Worm (Caenorhabditis elegans) whole organism, L4 larva: ENCODE results near the gene K10B3.1.
A peak's percentile ranks its signal among the peaks of the same experiment; 100 is the strongest.

ENCODE experiments used
- F26F4.8 ChIP-seq: fragments of 200-800 bp; sonication (Bioruptor generic); conservative IDR thresholded peaks from 2 replicates; pipeline ENCODE4 v1.3.6; 2022; ENCODE audit warnings: missing genetic modification characterization, missing compliant biosample characterization
- F37D6.2 ChIP-seq: sonication (generic microtip); optimal IDR thresholded peaks from 2 replicates; lab custom pipeline; 2016; ENCODE audit warnings: mild to moderate bottlenecking, missing genetic modification characterization, missing compliant biosample characterization
- Y75B8A.6 ChIP-seq: fragments of 200-800 bp; sonication (Bioruptor generic); IDR thresholded peaks from 2 replicates; pipeline ENCODE4 v1.3.6; 2022; ENCODE audit warnings: missing genetic modification reagents, missing genetic modification characterization, missing compliant biosample characterization
- aha-1 ChIP-seq: fragments of 150-350 bp; peaks from one replicate; lab custom pipeline; 2014; ENCODE audit warnings: missing biosample characterization, missing genetic modification characterization
- arid-1 ChIP-seq: fragments of 200-800 bp; sonication (Bioruptor generic); conservative IDR thresholded peaks from 2 replicates; pipeline ENCODE4 v1.3.6; 2022; ENCODE audit warnings: missing genetic modification reagents, missing genetic modification characterization, missing compliant biosample characterization
- ceh-20 ChIP-seq: fragments of 200-800 bp; sonication (Bioruptor generic); IDR thresholded peaks from 2 replicates; pipeline ENCODE4 v1.3.6; 2022; ENCODE audit warnings: missing genetic modification reagents, missing genetic modification characterization, missing compliant biosample characterization
- ceh-32 ChIP-seq: sonication (generic microtip); optimal IDR thresholded peaks from 2 replicates; lab custom pipeline; 2016; ENCODE audit warnings: mild to moderate bottlenecking, missing genetic modification characterization, missing compliant biosample characterization; ENCODE audit not compliant: poor library complexity
- ceh-62 ChIP-seq: sonication (generic microtip); optimal IDR thresholded peaks from 2 replicates; lab custom pipeline; 2017; ENCODE audit warnings: missing biosample characterization, missing genetic modification characterization
- ctbp-1 ChIP-seq: fragments of 200-800 bp; sonication (Bioruptor generic); IDR thresholded peaks from 2 replicates; pipeline ENCODE4 v1.3.6; 2022; ENCODE audit warnings: missing genetic modification reagents, missing genetic modification characterization, missing compliant biosample characterization
- daf-16 ChIP-seq, 3 experiments: sonication (generic microtip); optimal IDR thresholded peaks; 2 replicates each; lab custom pipeline; 2016 to 2017; ENCODE audit warnings: missing genetic modification characterization in 3 of 3, missing genetic modification reagents in 3 of 3, mild to moderate bottlenecking in 2 of 3, missing compliant biosample characterization in 2 of 3, missing biosample characterization in 1 of 3, moderate library complexity in 1 of 3
- dmd-9 ChIP-seq: fragments of 200-800 bp; sonication (Bioruptor generic); IDR thresholded peaks from 2 replicates; pipeline ENCODE4 v1.3.6; 2022; ENCODE audit warnings: missing genetic modification reagents, missing genetic modification characterization, missing compliant biosample characterization
- dve-1 ChIP-seq: sonication (generic microtip); optimal IDR thresholded peaks from 2 replicates; lab custom pipeline; 2017; ENCODE audit warnings: antibody characterized with exemption, mild to moderate bottlenecking, missing genetic modification characterization, missing compliant biosample characterization; ENCODE audit not compliant: insufficient read depth
- egl-27 ChIP-seq: sonication (generic microtip); optimal IDR thresholded peaks from 3 replicates; lab custom pipeline; 2017; ENCODE audit warnings: missing biosample characterization, missing genetic modification reagents, missing genetic modification characterization
- egl-43 ChIP-seq: fragments of 200-800 bp; sonication (Bioruptor generic); IDR thresholded peaks from 2 replicates; pipeline ENCODE4 v1.3.6; 2022; ENCODE audit warnings: missing genetic modification reagents, missing genetic modification characterization, missing compliant biosample characterization
- hif-1 ChIP-seq, 2 experiments: sonication (generic microtip); optimal IDR thresholded peaks; 2 replicates each; lab custom pipeline; 2016 to 2017; ENCODE audit warnings: missing compliant biosample characterization in 2 of 2, missing genetic modification characterization in 2 of 2, missing genetic modification reagents in 2 of 2, missing genotype in 2 of 2, mild to moderate bottlenecking in 1 of 2
- hlh-11 ChIP-seq: fragments of 200-800 bp; sonication (Bioruptor generic); optimal IDR thresholded peaks from 2 replicates; lab custom pipeline; 2018; ENCODE audit warnings: mild to moderate bottlenecking, missing genetic modification characterization, missing compliant biosample characterization
- hmg-1.1 ChIP-seq: fragments of 200-800 bp; sonication (Bioruptor generic); IDR thresholded peaks from 2 replicates; pipeline ENCODE4 v1.3.6; 2022; ENCODE audit warnings: missing genetic modification reagents, missing genetic modification characterization, missing compliant biosample characterization
- lim-7 ChIP-seq: fragments of 200-800 bp; sonication (Bioruptor generic); IDR thresholded peaks from 2 replicates; pipeline ENCODE4 v1.3.6; 2022; ENCODE audit warnings: missing genetic modification characterization, missing compliant biosample characterization
- lin-1 ChIP-seq: fragments of 200-800 bp; sonication (Bioruptor generic); IDR thresholded peaks from 2 replicates; pipeline ENCODE4 v1.3.6; 2022; ENCODE audit warnings: missing genetic modification reagents, missing genetic modification characterization, missing compliant biosample characterization
- lsy-2 ChIP-seq, 2 experiments: fragments of 150-350 bp in 1 of 2; sonication (generic microtip) in 1 of 2; optimal IDR thresholded peaks; 2 replicates each; lab custom pipeline; 2014 to 2017; ENCODE audit warnings: missing biosample characterization in 2 of 2, missing genetic modification characterization in 2 of 2
- mdl-1 ChIP-seq, 2 experiments: fragments of 150-350 bp in 1 of 2; sonication (generic microtip) in 1 of 2; optimal IDR thresholded peaks; 2 replicates each; lab custom pipeline; 2014 to 2017; ENCODE audit warnings: missing biosample characterization in 2 of 2, missing genetic modification characterization in 2 of 2
- mdt-29 ChIP-seq: fragments of 200-800 bp; sonication (Bioruptor generic); IDR thresholded peaks from 2 replicates; pipeline ENCODE4 v1.3.6; 2022; ENCODE audit warnings: missing genetic modification reagents, missing genetic modification characterization, missing compliant biosample characterization
- mxl-2 ChIP-seq: fragments of 200-800 bp; sonication (Bioruptor generic); conservative IDR thresholded peaks from 2 replicates; pipeline ENCODE4 v1.3.6; 2022; ENCODE audit warnings: missing genetic modification reagents, missing genetic modification characterization, missing compliant biosample characterization
- mxl-3 ChIP-seq: fragments of 200-800 bp; sonication (Bioruptor generic); optimal IDR thresholded peaks from 2 replicates; lab custom pipeline; 2018; ENCODE audit warnings: mild to moderate bottlenecking, missing genetic modification characterization, missing compliant biosample characterization
- nhr-102 ChIP-seq: sonication (generic microtip); optimal IDR thresholded peaks from 2 replicates; lab custom pipeline; 2016; ENCODE audit warnings: mild to moderate bottlenecking, missing genetic modification characterization, moderate library complexity, missing compliant biosample characterization
- nhr-25 ChIP-seq: sonication (generic microtip); optimal IDR thresholded peaks from 2 replicates; lab custom pipeline; 2017; ENCODE audit warnings: missing genetic modification characterization, mild to moderate bottlenecking, missing compliant biosample characterization, antibody characterized with exemption, moderate library complexity, borderline replicate concordance; ENCODE audit not compliant: insufficient read depth
- nhr-28 ChIP-seq: fragments of 150-350 bp; optimal IDR thresholded peaks from 2 replicates; lab custom pipeline; 2014; ENCODE audit warnings: missing biosample characterization, missing genetic modification characterization
- nhr-41 ChIP-seq: fragments of 200-800 bp; sonication (Bioruptor generic); IDR thresholded peaks from 2 replicates; pipeline ENCODE4 v1.3.6; 2022; ENCODE audit warnings: missing genetic modification reagents, missing genetic modification characterization, missing compliant biosample characterization
- nhr-42 ChIP-seq: fragments of 200-800 bp; sonication (Bioruptor generic); IDR thresholded peaks from 2 replicates; pipeline ENCODE4 v1.3.6; 2022; ENCODE audit warnings: missing genetic modification characterization, missing compliant biosample characterization
- nhr-76 ChIP-seq: fragments of 150-350 bp; optimal IDR thresholded peaks from 2 replicates; lab custom pipeline; 2014; ENCODE audit warnings: missing biosample characterization, missing genetic modification characterization
- pha-4 ChIP-seq, 2 experiments: fragments of 150-350 bp in 1 of 2; fragments of 200-800 bp in 1 of 2; sonication (Bioruptor generic) in 1 of 2; IDR thresholded peaks in 1 of 2; optimal IDR thresholded peaks in 1 of 2; 2 replicates each; pipeline versions ENCODE4 v1.3.6 to Lab custom; 2014 to 2022; ENCODE audit warnings: missing genetic modification characterization in 2 of 2, missing genetic modification reagents in 2 of 2, missing biosample characterization in 1 of 2, missing compliant biosample characterization in 1 of 2
- php-3 ChIP-seq: fragments of 200-800 bp; sonication (Bioruptor generic); IDR thresholded peaks from 2 replicates; pipeline ENCODE4 v1.3.6; 2022; ENCODE audit warnings: missing genetic modification reagents, missing genetic modification characterization, missing compliant biosample characterization
- pqm-1 ChIP-seq: sonication (generic microtip); optimal IDR thresholded peaks from 2 replicates; lab custom pipeline; 2017; ENCODE audit warnings: missing biosample characterization, missing genetic modification characterization
- rbr-2 ChIP-seq: sonication (generic microtip); optimal IDR thresholded peaks from 2 replicates; lab custom pipeline; 2016; ENCODE audit warnings: missing genotype, missing genetic modification characterization, missing compliant biosample characterization
- saeg-2 ChIP-seq: fragments of 200-800 bp; sonication (Bioruptor generic); IDR thresholded peaks from 2 replicates; pipeline ENCODE4 v1.3.6; 2022; ENCODE audit warnings: missing genetic modification reagents, missing genetic modification characterization, missing compliant biosample characterization
- set-16 ChIP-seq: fragments of 200-800 bp; sonication (Bioruptor generic); IDR thresholded peaks from 2 replicates; pipeline ENCODE4 v1.3.6; 2022; ENCODE audit warnings: missing genetic modification reagents, missing genetic modification characterization, missing compliant biosample characterization
- tra-1 ChIP-seq: fragments of 200-800 bp; sonication (Bioruptor generic); IDR thresholded peaks from 2 replicates; pipeline ENCODE4 v1.3.6; 2022; ENCODE audit warnings: missing genetic modification reagents, missing genetic modification characterization, missing compliant biosample characterization
- unc-130 ChIP-seq: sonication (generic microtip); optimal IDR thresholded peaks from 2 replicates; lab custom pipeline; 2016; ENCODE audit warnings: missing genetic modification reagents, missing genetic modification characterization, missing compliant biosample characterization
- unc-39 ChIP-seq: sonication (generic microtip); optimal IDR thresholded peaks from 2 replicates; lab custom pipeline; 2017; ENCODE audit warnings: missing biosample characterization, missing genetic modification characterization
- unc-62 ChIP-seq, 3 experiments: fragments of 150-350 bp in 1 of 3; sonication (generic microtip); optimal IDR thresholded peaks in 2 of 3; peaks in 1 of 3; 1 replicate in 1 of 3; 2 replicates in 2 of 3; lab custom pipeline; 2014 to 2017; ENCODE audit warnings: missing biosample characterization in 3 of 3, missing genetic modification characterization in 3 of 3, missing genetic modification reagents in 3 of 3, missing genotype in 1 of 3
- vab-7 ChIP-seq: fragments of 200-800 bp; sonication (Bioruptor generic); IDR thresholded peaks from 2 replicates; pipeline ENCODE4 v1.3.6; 2022; ENCODE audit warnings: missing genetic modification reagents, missing genetic modification characterization, missing compliant biosample characterization
- zag-1 ChIP-seq: fragments of 150-350 bp; optimal IDR thresholded peaks from 2 replicates; lab custom pipeline; 2014; ENCODE audit warnings: missing biosample characterization, missing genetic modification characterization
- zfp-2 ChIP-seq: sonication (generic microtip); optimal IDR thresholded peaks from 2 replicates; lab custom pipeline; 2016; ENCODE audit warnings: mild to moderate bottlenecking, missing genetic modification characterization, missing compliant biosample characterization
- zfp-3 ChIP-seq: fragments of 200-800 bp; sonication (Bioruptor generic); conservative IDR thresholded peaks from 2 replicates; pipeline ENCODE4 v1.3.6; 2022; ENCODE audit warnings: missing genetic modification reagents, missing genetic modification characterization, missing compliant biosample characterization
- zip-11 ChIP-seq: fragments of 200-800 bp; sonication (Bioruptor generic); IDR thresholded peaks from 2 replicates; pipeline ENCODE4 v1.3.6; 2022; ENCODE audit warnings: missing genetic modification characterization, missing compliant biosample characterization
- zip-2 ChIP-seq: fragments of 150-350 bp; optimal IDR thresholded peaks from 2 replicates; lab custom pipeline; 2014; ENCODE audit warnings: missing biosample characterization, missing genetic modification characterization
- ztf-11 ChIP-seq: fragments of 150-350 bp; optimal IDR thresholded peaks from 2 replicates; lab custom pipeline; 2014; ENCODE audit warnings: missing biosample characterization, missing genetic modification characterization

K10B3.1 gene

ce11 chrX:3108603-3109002 lies 26.7 kb upstream of the K10B3.1 start (continued):
- TF ChIP-seq pha-4 (GFP tag; IDR thresholded peaks at IDR 0.05; lab: Robert Waterston, UW), result no peak
- TF ChIP-seq pha-4 (tag; optimal IDR thresholded peaks at IDR 0.05; lab: Kevin White, UChicago), result no peak
- no peak for TF ChIP-seq ctbp-1 (GFP tag; lab: Robert Waterston, UW)
- peak in 1 of 2 experiments; percentile 94 for TF ChIP-seq unc-62 (GFP tag; optimal IDR thresholded peaks at IDR 0.05 in 1 of 2; lab: Kevin White, UChicago)
- TF ChIP-seq unc-62 (tag; optimal IDR thresholded peaks at IDR 0.05; lab: Kevin White, UChicago), result no peak
- TF ChIP-seq, all 104 proteins: peak for 10

ce11 chrX:3110576-3110975 lies 24.7 kb upstream of the K10B3.1 start, which contains the start of gene gpcp-1:
TSS of gene gpcp-1 (minus strand) at chrX:3110628.
- TF ChIP-seq unc-62 (GFP tag; optimal IDR thresholded peaks at IDR 0.05 in 1 of 2; lab: Kevin White, UChicago) (no peak), unc-62 (tag; optimal IDR thresholded peaks at IDR 0.05; lab: Kevin White, UChicago) (no peak), egl-27 (tag; lab: Kevin White, UChicago) (no peak), Y75B8A.6 (GFP tag; lab: Robert Waterston, UW) (no peak), ceh-20 (GFP tag; lab: Robert Waterston, UW) (no peak), egl-43 (no peak), set-16 (no peak), nhr-102 (tag; lab: Kevin White, UChicago) (no peak), lin-1 (no peak), lsy-2 (tag; optimal IDR thresholded peaks at IDR 0.05; lab: Kevin White, UChicago) (no peak), ceh-62 (tag; lab: Kevin White, UChicago) (no peak), saeg-2 (GFP tag; lab: Robert Waterston, UW) (no peak), F26F4.8 (GFP tag; lab: Robert Waterston, UW) (no peak), zip-11 (no peak), daf-16 (GFP tag; optimal IDR thresholded peaks at IDR 0.05; lab: Kevin White, UChicago) (no peak), daf-16 (tag; optimal IDR thresholded peaks at IDR 0.05; lab: Kevin White, UChicago) (peak; percentile 61), nhr-41 (GFP tag; lab: Robert Waterston, UW) (no peak), unc-39 (no peak), zip-2 (no peak), pha-4 (GFP tag; IDR thresholded peaks at IDR 0.05; lab: Robert Waterston, UW) (no peak), pha-4 (tag; optimal IDR thresholded peaks at IDR 0.05; lab: Kevin White, UChicago) (no peak), nhr-25 (tag; lab: Kevin White, UChicago) (no peak), vab-7 (GFP tag; lab: Robert Waterston, UW) (no peak), mxl-3 (GFP tag; lab: Kevin White, UChicago) (no peak), lim-7 (GFP tag; lab: Robert Waterston, UW) (no peak), mdt-29 (no peak), mdl-1 (tag; optimal IDR thresholded peaks at IDR 0.05; lab: Kevin White, UChicago) (no peak), ceh-32 (tag; lab: Kevin White, UChicago) (no peak), tra-1 (no peak), dve-1 (tag; lab: Kevin White, UChicago) (peak; percentile 18), nhr-76 (tag; lab: Kevin White, UChicago) (no peak), aha-1 (no peak), nhr-28 (tag; lab: Kevin White, UChicago) (peak; percentile 46), php-3 (no peak), mxl-2 (GFP tag; lab: Robert Waterston, UW) (no peak), rbr-2 (tag; lab: Kevin White, UChicago) (no peak), dmd-9 (GFP tag; lab: Robert Waterston, UW) (no peak), ztf-11 (tag; lab: Kevin White, UChicago) (no peak), arid-1 (no peak), hif-1 (tag; optimal IDR thresholded peaks at IDR 0.05; lab: Kevin White, UChicago) (no peak), unc-130 (GFP tag; lab: Kevin White, UChicago) (no peak), hlh-11 (tag; lab: Kevin White, UChicago) (peak; percentile 9), zfp-3 (GFP tag; lab: Robert Waterston, UW) (no peak), F37D6.2 (tag; lab: Kevin White, UChicago) (no peak), zag-1 (tag; lab: Kevin White, UChicago) (no peak), pqm-1 (tag; lab: Kevin White, UChicago) (peak; percentile 91), hmg-1.1 (no peak), zfp-2 (tag; lab: Kevin White, UChicago) (no peak), nhr-42 (no peak)
